Worm (Caenorhabditis elegans): ENCODE measurements around the gene par-4.

DNA sequence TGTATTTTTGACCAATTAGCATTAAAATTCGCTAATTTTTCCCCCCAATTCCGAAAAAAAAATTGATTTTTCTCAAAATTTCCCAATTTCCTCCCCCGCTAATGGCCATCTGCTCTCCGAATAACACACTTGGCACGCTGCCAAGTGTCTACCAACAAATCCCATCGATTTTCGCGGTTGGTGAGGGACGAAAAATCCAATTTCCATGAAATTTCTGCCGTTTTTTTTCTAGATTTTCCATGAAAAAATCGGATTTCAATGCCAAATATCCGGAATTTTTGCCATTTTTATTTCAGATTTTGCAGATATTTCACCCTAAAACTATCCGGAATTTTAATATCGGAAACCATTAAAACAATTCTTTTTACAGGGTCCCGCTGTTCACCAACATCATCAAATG is 11.0 kb downstream of the par-4 start:
- TF ChIP-seq hpl-2 (GFP tag; optimal IDR thresholded peaks at IDR 0.05) (no peak), nhr-76 (tag; optimal IDR thresholded peaks at IDR 0.05) (no peak), nhr-237 (tag; optimal IDR thresholded peaks at IDR 0.05) (no peak), mdl-1 (tag; optimal IDR thresholded peaks at IDR 0.05) (no peak), isw-1 (GFP tag; IDR thresholded peaks at IDR 0.05) (no peak), fkh-10 (GFP tag; optimal IDR thresholded peaks at IDR 0.05) (no peak), ceh-82 (tag; optimal IDR thresholded peaks at IDR 0.05) (no peak), nhr-11 (tag; optimal IDR thresholded peaks at IDR 0.05) (no peak)
